Worm (Caenorhabditis elegans) whole organism, L2 larva: ENCODE data around the gene F44E2.6.
A peak's percentile ranks its signal among the peaks of the same experiment; 100 is the strongest.

Experiments used
- C34F6.9 ChIP-seq: fragments of 150-350 bp; optimal IDR thresholded peaks from 2 replicates; lab custom pipeline; 2014; ENCODE audit warnings: missing biosample characterization, missing genetic modification characterization
- F13H6.1 ChIP-seq: sonication (generic microtip); optimal IDR thresholded peaks from 2 replicates; lab custom pipeline; 2016; ENCODE audit warnings: missing genetic modification characterization, missing compliant biosample characterization
- R02D3.7 ChIP-seq: fragments of 150-350 bp; optimal IDR thresholded peaks from 2 replicates; lab custom pipeline; 2014; ENCODE audit warnings: missing biosample characterization, missing genetic modification characterization
- Y55F3AM.14 ChIP-seq: fragments of 200-800 bp; sonication (Bioruptor generic); optimal IDR thresholded peaks from 2 replicates; lab custom pipeline; 2018; ENCODE audit warnings: mild to moderate bottlenecking, missing genetic modification characterization, missing compliant biosample characterization
- ZK546.5 ChIP-seq: sonication (generic microtip); optimal IDR thresholded peaks from 2 replicates; lab custom pipeline; 2017; ENCODE audit warnings: missing biosample characterization, missing genetic modification characterization
- alr-1 ChIP-seq: fragments of 150-350 bp; optimal IDR thresholded peaks from 2 replicates; lab custom pipeline; 2014; ENCODE audit warnings: missing biosample characterization, missing genetic modification characterization
- aly-2 ChIP-seq: fragments of 150-350 bp; optimal IDR thresholded peaks from 2 replicates; lab custom pipeline; 2014; ENCODE audit warnings: missing biosample characterization, missing genetic modification characterization
- ama-1 ChIP-seq: fragments of 150-350 bp; optimal IDR thresholded peaks from 2 replicates; lab custom pipeline; 2018; ENCODE audit warnings: inconsistent platforms
- blmp-1 ChIP-seq: sonication (generic microtip); optimal IDR thresholded peaks from 2 replicates; lab custom pipeline; 2017; ENCODE audit warnings: missing genetic modification characterization, mild to moderate bottlenecking, missing compliant biosample characterization, antibody characterized with exemption, moderate library complexity; ENCODE audit not compliant: insufficient read depth
- ceh-16 ChIP-seq: fragments of 150-350 bp; optimal IDR thresholded peaks from 2 replicates; lab custom pipeline; 2014; ENCODE audit warnings: missing biosample characterization, missing genetic modification characterization
- ceh-82 ChIP-seq: fragments of 150-350 bp; optimal IDR thresholded peaks from 2 replicates; lab custom pipeline; 2014; ENCODE audit warnings: missing biosample characterization, missing genetic modification characterization
- crh-2 ChIP-seq: sonication (generic microtip); optimal IDR thresholded peaks from 2 replicates; lab custom pipeline; 2017; ENCODE audit warnings: missing biosample characterization, missing genetic modification characterization
- dmd-4 ChIP-seq: sonication (generic microtip); optimal IDR thresholded peaks from 2 replicates; lab custom pipeline; 2017; ENCODE audit warnings: missing biosample characterization, missing genetic modification characterization
- egl-27 ChIP-seq: sonication (generic microtip); optimal IDR thresholded peaks from 3 replicates; lab custom pipeline; 2017; ENCODE audit warnings: missing biosample characterization, missing genetic modification reagents, missing genetic modification characterization
- elt-1 ChIP-seq: fragments of 150-350 bp; optimal IDR thresholded peaks from 2 replicates; lab custom pipeline; 2014; ENCODE audit warnings: missing biosample characterization, missing genetic modification characterization
- elt-3 ChIP-seq: sonication (generic microtip); optimal IDR thresholded peaks from 2 replicates; lab custom pipeline; 2017; ENCODE audit warnings: missing biosample characterization, missing genetic modification characterization
- fos-1 ChIP-seq: fragments of 150-350 bp; optimal IDR thresholded peaks from 2 replicates; lab custom pipeline; 2014; ENCODE audit warnings: missing biosample characterization, missing genetic modification characterization
- gmeb-1 ChIP-seq: fragments of 150-350 bp; optimal IDR thresholded peaks from 2 replicates; lab custom pipeline; 2014; ENCODE audit warnings: missing biosample characterization, missing genetic modification characterization
- lin-11 ChIP-seq: fragments of 150-350 bp; sonication (generic microtip); optimal IDR thresholded peaks from 2 replicates; lab custom pipeline; 2014; ENCODE audit warnings: missing biosample characterization, missing genetic modification characterization, inconsistent platforms, mixed read lengths
- lin-13 ChIP-seq: fragments of 150-350 bp; optimal IDR thresholded peaks from 2 replicates; lab custom pipeline; 2014; ENCODE audit warnings: missing biosample characterization, missing genetic modification reagents, missing genetic modification characterization
- lin-39 ChIP-seq: fragments of 150-350 bp; optimal IDR thresholded peaks from 2 replicates; lab custom pipeline; 2014; ENCODE audit warnings: missing biosample characterization, missing genetic modification reagents, missing genetic modification characterization
- lsy-2 ChIP-seq, 2 experiments: fragments of 150-350 bp in 1 of 2; sonication (generic microtip) in 1 of 2; optimal IDR thresholded peaks; 2 replicates each; lab custom pipeline; 2014 to 2017; ENCODE audit warnings: missing biosample characterization in 2 of 2, missing genetic modification characterization in 2 of 2
- mab-5 ChIP-seq: fragments of 150-350 bp; optimal IDR thresholded peaks from 2 replicates; lab custom pipeline; 2014; ENCODE audit warnings: missing biosample characterization, missing genetic modification characterization
- mbf-1 ChIP-seq: sonication (generic microtip); optimal IDR thresholded peaks from 2 replicates; lab custom pipeline; 2017; ENCODE audit warnings: missing biosample characterization, missing genetic modification characterization
- mdl-1 ChIP-seq, 2 experiments: fragments of 150-350 bp in 1 of 2; sonication (generic microtip) in 1 of 2; optimal IDR thresholded peaks; 2 replicates each; lab custom pipeline; 2017; ENCODE audit warnings: missing biosample characterization in 2 of 2, missing genetic modification characterization in 2 of 2
- nhr-10 ChIP-seq: sonication (generic microtip); optimal IDR thresholded peaks from 2 replicates; lab custom pipeline; 2017; ENCODE audit warnings: missing biosample characterization, missing genetic modification characterization
- nhr-11 ChIP-seq: fragments of 150-350 bp; optimal IDR thresholded peaks from 2 replicates; lab custom pipeline; 2014; ENCODE audit warnings: missing biosample characterization, missing genetic modification characterization
- nhr-12 ChIP-seq: fragments of 150-350 bp; optimal IDR thresholded peaks from 2 replicates; lab custom pipeline; 2014; ENCODE audit warnings: missing biosample characterization, missing genetic modification characterization
- nhr-129 ChIP-seq: fragments of 150-350 bp; optimal IDR thresholded peaks from 2 replicates; lab custom pipeline; 2014; ENCODE audit warnings: missing biosample characterization, missing genetic modification characterization
- nhr-21 ChIP-seq: fragments of 150-350 bp; optimal IDR thresholded peaks from 2 replicates; lab custom pipeline; 2014; ENCODE audit warnings: missing biosample characterization, missing genetic modification characterization
- nhr-23 ChIP-seq: fragments of 150-350 bp; optimal IDR thresholded peaks from 2 replicates; lab custom pipeline; 2014; ENCODE audit warnings: missing biosample characterization, missing genetic modification reagents, missing genetic modification characterization
- nhr-237 ChIP-seq: fragments of 150-350 bp; optimal IDR thresholded peaks from 2 replicates; lab custom pipeline; 2014; ENCODE audit warnings: missing biosample characterization, missing genetic modification characterization
- nhr-25 ChIP-seq: fragments of 150-350 bp; sonication (generic microtip); optimal IDR thresholded peaks from 3 replicates; lab custom pipeline; 2014; ENCODE audit warnings: missing biosample characterization, missing genetic modification characterization
- nhr-6 ChIP-seq: fragments of 150-350 bp; optimal IDR thresholded peaks from 2 replicates; lab custom pipeline; 2014; ENCODE audit warnings: missing biosample characterization, missing genetic modification characterization
- nhr-77 ChIP-seq: fragments of 150-350 bp; optimal IDR thresholded peaks from 2 replicates; lab custom pipeline; 2014; ENCODE audit warnings: missing biosample characterization, missing genetic modification characterization
- peb-1 ChIP-seq: fragments of 150-350 bp; optimal IDR thresholded peaks from 2 replicates; lab custom pipeline; 2014; ENCODE audit warnings: missing biosample characterization, missing genetic modification characterization
- sem-4 ChIP-seq: fragments of 150-350 bp; optimal IDR thresholded peaks from 2 replicates; lab custom pipeline; 2014; ENCODE audit warnings: missing biosample characterization, missing genetic modification reagents, missing genetic modification characterization
- skn-1 ChIP-seq: sonication (generic microtip); optimal IDR thresholded peaks from 2 replicates; lab custom pipeline; 2017; ENCODE audit warnings: missing biosample characterization, missing genetic modification characterization
- sma-3 ChIP-seq: sonication (generic microtip); optimal IDR thresholded peaks from 2 replicates; lab custom pipeline; 2016; ENCODE audit warnings: missing genetic modification reagents, missing genetic modification characterization, missing compliant biosample characterization
- sma-9 ChIP-seq, 2 experiments: fragments of 150-350 bp in 1 of 2; sonication (generic microtip) in 1 of 2; optimal IDR thresholded peaks; 2 replicates each; lab custom pipeline; 2014 to 2016; ENCODE audit warnings: missing genetic modification characterization in 2 of 2, mild to moderate bottlenecking in 1 of 2, missing biosample characterization in 1 of 2, missing compliant biosample characterization in 1 of 2, missing genetic modification reagents in 1 of 2, moderate library complexity in 1 of 2
- snpc-4 ChIP-seq: fragments of 150-350 bp; optimal IDR thresholded peaks from 2 replicates; lab custom pipeline; 2014; ENCODE audit warnings: missing biosample characterization, missing genetic modification characterization
- unc-39 ChIP-seq: fragments of 150-350 bp; optimal IDR thresholded peaks from 2 replicates; lab custom pipeline; 2014; ENCODE audit warnings: missing biosample characterization, missing genetic modification characterization
- unc-55 ChIP-seq: fragments of 150-350 bp; sonication (generic microtip); optimal IDR thresholded peaks from 3 replicates; lab custom pipeline; 2014; ENCODE audit warnings: missing biosample characterization, missing genetic modification reagents, missing genetic modification characterization
- unc-62 ChIP-seq: fragments of 150-350 bp; optimal IDR thresholded peaks from 2 replicates; lab custom pipeline; 2014; ENCODE audit warnings: missing biosample characterization, missing genetic modification reagents, missing genetic modification characterization
- zag-1 ChIP-seq: fragments of 150-350 bp; optimal IDR thresholded peaks from 2 replicates; lab custom pipeline; 2014; ENCODE audit warnings: missing biosample characterization, missing genetic modification characterization
- ztf-1 ChIP-seq: fragments of 200-800 bp; sonication (Bioruptor generic); conservative IDR thresholded peaks from 2 replicates; pipeline ENCODE4 v1.3.6; 2022; ENCODE audit warnings: missing genetic modification characterization, missing compliant biosample characterization
- ztf-11 ChIP-seq: sonication (generic microtip); optimal IDR thresholded peaks from 2 replicates; lab custom pipeline; 2017; ENCODE audit warnings: missing biosample characterization, missing genetic modification characterization
- ztf-4 ChIP-seq: fragments of 150-350 bp; optimal IDR thresholded peaks from 2 replicates; lab custom pipeline; 2014; ENCODE audit warnings: missing biosample characterization, missing genetic modification characterization

Gene F44E2.6

DNA sequence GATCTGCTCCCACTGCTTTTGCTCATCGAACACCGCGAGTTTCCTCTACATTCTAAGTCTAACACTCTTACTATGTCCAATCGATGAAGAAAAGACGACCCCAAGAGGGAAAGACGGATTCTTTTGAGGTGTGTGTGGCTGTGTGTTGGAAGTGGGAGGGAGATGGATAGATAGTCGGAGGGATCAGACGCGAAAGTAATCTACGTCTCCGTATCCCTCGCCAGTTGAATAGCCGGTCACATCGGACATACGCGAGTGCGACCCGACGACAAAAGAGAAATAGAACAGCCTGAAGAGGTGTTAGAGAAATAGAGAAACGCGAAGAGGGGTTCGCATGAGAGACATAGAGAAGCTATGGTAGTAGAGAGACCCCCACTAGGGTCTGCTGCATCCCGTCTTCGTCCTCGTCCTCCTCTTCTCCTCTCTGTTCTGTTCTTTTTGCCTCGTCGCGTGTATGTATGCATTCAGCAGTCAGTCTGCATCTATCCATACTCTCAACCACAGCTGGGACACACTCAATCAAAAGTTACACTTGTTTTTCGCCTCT, 49.3 kb downstream of the F44E2.6 start (continued):
- peak; percentile 87 for TF ChIP-seq blmp-1 (tag; lab: Kevin White, UChicago)

DNA sequence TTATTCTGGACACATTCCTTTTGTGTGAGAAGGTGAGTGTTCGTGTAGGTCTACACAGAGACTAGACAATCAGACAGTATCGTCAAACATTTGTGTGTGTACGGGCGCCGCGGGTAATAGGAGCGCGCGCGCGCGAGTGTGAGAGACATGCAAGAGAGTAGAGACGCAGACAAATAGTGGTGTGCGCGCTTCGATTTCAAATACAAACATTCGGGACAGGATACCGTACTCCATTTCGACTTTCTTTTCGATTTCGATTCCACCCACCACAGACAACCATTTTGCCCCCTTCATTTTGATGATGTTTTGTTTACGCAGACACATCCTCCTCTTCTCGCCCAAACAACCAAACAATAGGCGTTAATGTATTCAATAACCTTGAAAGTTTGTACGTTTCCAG, 50.2 kb downstream of the F44E2.6 start:
- TF ChIP-seq R02D3.7 (tag; lab: Kevin White, UChicago) (no peak), ztf-4 (tag; lab: Kevin White, UChicago) (peak; percentile 11), nhr-6 (tag; lab: Kevin White, UChicago) (no peak), nhr-11 (tag; lab: Kevin White, UChicago) (no peak), sma-9 (GFP tag; optimal IDR thresholded peaks at IDR 0.05; lab: Kevin White, UChicago) (peak; percentile 91), sma-9 (tag; optimal IDR thresholded peaks at IDR 0.05; lab: Kevin White, UChicago) (no peak), crh-2 (tag; lab: Kevin White, UChicago) (peak; percentile 35), ztf-11 (tag; lab: Kevin White, UChicago) (no peak), C34F6.9 (tag; lab: Kevin White, UChicago) (no peak), elt-1 (tag; lab: Kevin White, UChicago) (no peak), aly-2 (tag; lab: Kevin White, UChicago) (no peak), ceh-82 (tag; lab: Kevin White, UChicago) (no peak), lin-11 (peak; percentile 37), dmd-4 (tag; lab: Kevin White, UChicago) (no peak), nhr-129 (tag; lab: Kevin White, UChicago) (peak; percentile 85), zag-1 (tag; lab: Kevin White, UChicago) (no peak), snpc-4 (no peak), ZK546.5 (tag; lab: Kevin White, UChicago) (no peak), lin-39 (tag; lab: Kevin White, UChicago) (no peak), nhr-23 (tag; lab: Kevin White, UChicago) (no peak), ztf-1 (GFP tag; lab: Robert Waterston, UW) (no peak), unc-62 (GFP tag; lab: Kevin White, UChicago) (no peak), skn-1 (no peak), F13H6.1 (tag; lab: Kevin White, UChicago) (peak; percentile 93), blmp-1 (tag; lab: Kevin White, UChicago) (peak; percentile 92), nhr-10 (tag; lab: Kevin White, UChicago) (no peak), unc-39 (tag; lab: Kevin White, UChicago) (no peak), nhr-21 (tag; lab: Kevin White, UChicago) (peak; percentile 45), peb-1 (tag; lab: Kevin White, UChicago) (peak; percentile 45), gmeb-1 (tag; lab: Kevin White, UChicago) (peak; percentile 70), nhr-12 (tag; lab: Kevin White, UChicago) (no peak), mdl-1 (tag; optimal IDR thresholded peaks at IDR 0.05; lab: Kevin White, UChicago) (peak; percentile 67 to 70), mbf-1 (tag; lab: Kevin White, UChicago) (no peak), alr-1 (no peak), sem-4 (tag; lab: Kevin White, UChicago) (peak; percentile 86), lsy-2 (tag; optimal IDR thresholded peaks at IDR 0.05; lab: Kevin White, UChicago) (peak; percentile 13 to 77), mab-5 (no peak), lin-13 (peak; percentile 64), egl-27 (tag; lab: Kevin White, UChicago) (peak; percentile 74), Y55F3AM.14 (peak; percentile 6), nhr-237 (no peak), ceh-16 (tag; lab: Kevin White, UChicago) (peak; percentile 91), sma-3 (GFP tag; lab: Kevin White, UChicago) (peak; percentile 77), nhr-25 (peak; percentile 79), nhr-77 (tag; lab: Kevin White, UChicago) (no peak), unc-55 (GFP tag; lab: Kevin White, UChicago) (no peak), elt-3 (tag; lab: Kevin White, UChicago) (no peak), ama-1 (no peak), fos-1 (tag; lab: Kevin White, UChicago) (peak; percentile 80)
